Fruit fly (Drosophila melanogaster): ENCODE data around the gene eEF1gamma.

The eEF1gamma gene

DNA sequence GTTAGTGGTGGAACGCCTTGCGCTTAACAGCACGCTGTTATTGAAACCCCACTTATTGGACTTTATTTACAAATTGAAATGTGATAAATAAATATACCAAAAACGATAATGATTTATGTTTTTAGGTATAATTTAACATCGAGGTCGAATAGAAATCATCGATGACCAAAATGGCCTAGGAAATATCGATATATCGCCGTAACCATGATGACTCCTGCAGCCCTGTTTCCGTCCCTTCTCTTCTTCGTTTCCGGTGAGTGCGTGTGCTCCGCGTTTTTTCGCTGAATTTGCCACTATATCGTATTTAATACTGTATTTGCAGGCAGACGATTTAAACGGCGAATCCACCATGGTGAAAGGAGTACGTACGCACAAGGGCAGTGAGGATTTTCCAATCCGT is at the start of gene eEF1gamma:
Gene eEF1gamma (plus strand): TSS at position 225 of the 400 bp plus-strand sequence.
- TF ChIP-seq CTCF (optimal IDR thresholded peaks at IDR 0.05) (peak; percentile 10 to 24), CG8478 (optimal IDR thresholded peaks at IDR 0.05) (no peak)

DNA sequence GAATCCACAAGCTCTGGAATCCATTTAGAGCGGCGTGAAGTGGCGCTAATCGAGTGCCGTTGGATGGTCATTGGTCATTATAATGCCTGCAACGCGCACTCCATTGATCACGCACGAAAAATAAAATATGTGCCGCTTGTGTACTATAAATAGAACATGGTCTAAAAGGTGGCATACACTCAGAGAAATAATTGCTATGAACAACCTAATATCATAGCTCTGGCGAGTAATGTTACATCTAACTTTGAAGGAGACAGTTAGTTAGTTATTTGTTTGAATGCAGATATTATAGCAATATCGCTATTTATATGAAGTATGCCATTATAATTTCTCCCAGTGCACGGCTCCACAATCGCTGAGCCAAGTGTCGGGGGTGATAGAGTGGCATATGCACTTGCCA is 29.0 kb upstream of the eEF1gamma start:
- TF ChIP-seq CG8478 (optimal IDR thresholded peaks at IDR 0.05) = no peak

DNA sequence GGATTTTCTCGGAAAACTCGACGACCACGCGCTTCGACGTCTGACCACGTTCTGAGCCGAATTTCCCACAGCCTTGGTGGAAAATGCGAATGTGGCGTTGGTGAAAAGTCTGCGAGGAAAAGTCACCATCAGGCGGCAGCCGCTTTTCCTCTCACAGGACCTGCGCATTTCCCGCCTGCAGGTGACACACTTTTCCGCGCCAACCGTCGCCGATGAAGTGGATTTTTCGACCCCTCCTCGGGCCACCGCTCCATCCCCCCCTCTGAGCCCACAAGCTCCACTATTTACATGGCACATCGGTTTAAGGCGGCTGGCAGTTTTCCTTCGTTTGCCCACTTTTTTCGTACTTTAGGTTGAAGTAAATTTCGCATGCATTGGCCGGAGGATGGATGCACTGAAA is 25.0 kb upstream of the eEF1gamma start, which contains the start of gene jus:
Gene jus (minus strand): TSS at position 38 of the 400 bp plus-strand sequence.
- TF ChIP-seq CG8478 (optimal IDR thresholded peaks at IDR 0.05) (no peak), CTCF (optimal IDR thresholded peaks at IDR 0.05) (no peak)

- no peak for TF ChIP-seq CG8478 (optimal IDR thresholded peaks at IDR 0.05)
- TF ChIP-seq CTCF (optimal IDR thresholded peaks at IDR 0.05) = no peak
Measured at dm6 chr3R:29196967-29197611, 22.9 kb upstream of the eEF1gamma start, which contains the start of gene CG14515. TSS of gene CG14515 (plus strand) at chr3R:29197556.

dm6 chr3R:29198299-29198698 is 21.7 kb upstream of the eEF1gamma start:
- TF ChIP-seq CTCF (optimal IDR thresholded peaks at IDR 0.05) (no peak), CG8478 (optimal IDR thresholded peaks at IDR 0.05) (no peak)

- TF ChIP-seq CTCF (optimal IDR thresholded peaks at IDR 0.05) (no peak), CG8478 (optimal IDR thresholded peaks at IDR 0.05) (no peak)
Measured at dm6 chr3R:29199807-29200693, 19.9 kb upstream of the eEF1gamma start, which contains the start of gene CG11899. TSS of gene CG11899 (plus strand) at chr3R:29200454.

- TF ChIP-seq CG8478 (optimal IDR thresholded peaks at IDR 0.05) (peak; percentile 5), CTCF (optimal IDR thresholded peaks at IDR 0.05) (no peak)
Measured at dm6 chr3R:29202418-29202817, 17.6 kb upstream of the eEF1gamma start, which contains the start of gene Mesh1. TSS of gene Mesh1 (minus strand) at chr3R:29202525.

DNA sequence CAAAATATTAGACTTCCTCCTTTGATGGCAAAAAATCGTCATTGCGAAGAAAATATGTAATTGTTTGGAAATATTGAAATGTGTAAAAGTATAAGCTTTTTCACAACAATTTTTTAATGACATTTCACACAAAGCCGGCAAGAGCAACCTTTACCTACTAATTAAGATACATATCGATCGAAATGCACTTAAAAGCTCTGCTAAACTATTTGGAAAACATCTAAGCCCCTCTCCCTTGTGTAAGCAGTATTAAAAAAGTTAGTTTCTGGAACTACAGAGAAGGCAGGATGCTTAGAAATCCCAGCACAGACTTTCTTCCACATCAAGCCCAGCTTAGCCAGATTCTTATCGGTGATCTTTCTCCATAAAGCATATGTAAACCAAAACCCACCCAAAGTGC is 15.9 kb upstream of the eEF1gamma start, which contains the start of gene Cyt-c1L:
Gene Cyt-c1L (minus strand): TSS at position 101 of the 400 bp plus-strand sequence.
- TF ChIP-seq CTCF (optimal IDR thresholded peaks at IDR 0.05) = no peak
- TF ChIP-seq CG8478 (optimal IDR thresholded peaks at IDR 0.05) = no peak

DNA sequence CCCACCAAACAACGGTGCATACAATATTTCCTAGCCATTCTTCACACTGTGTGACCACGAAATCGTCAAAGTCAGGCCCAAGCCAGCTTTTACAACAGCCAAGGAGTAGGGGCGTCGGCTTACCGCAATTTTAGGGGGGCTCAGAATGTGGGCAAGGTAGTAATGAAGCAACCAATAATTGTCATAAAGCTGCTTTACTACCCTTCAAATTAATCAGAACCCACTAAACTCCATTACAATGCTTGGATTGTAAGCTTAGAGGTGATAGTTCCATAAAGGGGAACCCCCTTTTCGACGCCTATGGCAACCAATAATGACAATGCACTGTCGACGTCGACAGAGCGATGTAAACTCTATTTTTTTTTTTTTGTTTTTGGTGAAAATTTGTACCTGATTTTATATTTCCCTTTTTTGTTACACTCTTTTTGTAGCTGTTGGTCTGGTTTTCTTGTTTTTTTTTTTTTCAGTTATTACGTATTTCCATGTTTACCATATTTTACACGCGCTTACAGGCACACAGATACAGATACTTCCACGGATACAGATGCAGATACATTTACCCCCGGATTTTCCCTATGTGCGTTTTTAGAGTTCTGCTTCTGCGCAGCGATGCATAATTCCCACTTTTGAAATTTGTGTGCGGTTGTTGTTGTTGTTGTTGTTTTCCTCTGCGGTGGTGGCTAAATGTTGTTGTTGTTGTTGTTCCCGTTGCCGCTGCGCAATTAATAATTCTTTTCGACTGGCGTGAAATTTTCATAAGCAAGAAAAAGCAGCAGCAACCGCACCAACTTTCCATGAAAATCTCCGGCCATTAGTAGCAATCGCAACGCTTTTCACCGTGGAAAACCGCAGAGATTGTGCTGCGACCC is 15.1 kb upstream of the eEF1gamma start:
- TF ChIP-seq CG8478 (optimal IDR thresholded peaks at IDR 0.05) (no peak), CTCF (optimal IDR thresholded peaks at IDR 0.05) (no peak)

- TF ChIP-seq CG8478 (optimal IDR thresholded peaks at IDR 0.05) = no peak
- TF ChIP-seq CTCF (optimal IDR thresholded peaks at IDR 0.05) = no peak
Measured at dm6 chr3R:29206198-29207011, 13.6 kb upstream of the eEF1gamma start.

- TF ChIP-seq CTCF (optimal IDR thresholded peaks at IDR 0.05) = no peak
- no peak for TF ChIP-seq CG8478 (optimal IDR thresholded peaks at IDR 0.05)
Measured at dm6 chr3R:29207012-29207656, 12.8 kb upstream of the eEF1gamma start.

DNA sequence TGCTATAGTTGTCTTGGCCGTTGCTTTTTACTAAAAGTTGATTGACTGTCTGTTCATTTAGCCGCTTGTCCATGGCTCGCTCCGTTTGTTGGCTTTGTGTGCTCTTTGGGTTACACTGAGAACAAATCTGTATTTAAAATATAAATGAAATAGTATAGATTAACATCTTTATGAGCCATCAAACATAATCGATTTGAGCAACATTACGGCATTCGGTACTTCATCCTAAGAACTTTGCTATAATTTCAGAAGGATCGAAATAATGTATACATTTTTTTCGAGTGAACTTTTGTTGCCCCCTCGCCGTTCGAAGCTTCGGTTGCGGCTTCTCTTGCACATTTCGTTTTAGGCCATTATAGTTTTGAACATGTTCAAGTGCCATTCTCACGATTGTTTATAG is 12.0 kb upstream of the eEF1gamma start:
- TF ChIP-seq CTCF (optimal IDR thresholded peaks at IDR 0.05) = no peak
- TF ChIP-seq CG8478 (optimal IDR thresholded peaks at IDR 0.05) = no peak

dm6 chr3R:29210091-29210490 is 9.9 kb upstream of the eEF1gamma start:
- TF ChIP-seq CG8478 (optimal IDR thresholded peaks at IDR 0.05) = no peak
- TF ChIP-seq CTCF (optimal IDR thresholded peaks at IDR 0.05) = no peak
